Fruit fly (Drosophila melanogaster) whole organism, embryonic: Measurements from ENCODE around the gene kz.

Experiments
- Adf1 ChIP-seq: fragments of 200-800 bp; sonication (Bioruptor generic); IDR thresholded peaks from 2 replicates; pipeline ENCODE4 v1.3.6; 2022; ENCODE audit warnings: missing biosample characterization, missing genetic modification characterization
- BEAF-32 ChIP-seq: fragments of 200-800 bp; sonication (Bioruptor generic); optimal IDR thresholded peaks from 3 replicates; lab custom pipeline; 2017; ENCODE audit warnings: missing biosample characterization, missing genetic modification characterization, mild to moderate bottlenecking, moderate library complexity, missing genetic modification reagents
- Blimp-1 ChIP-seq: fragments of 200-800 bp; sonication (Bioruptor generic); optimal IDR thresholded peaks from 3 replicates; lab custom pipeline; 2018; ENCODE audit warnings: missing biosample characterization, missing genetic modification characterization, mild to moderate bottlenecking, moderate library complexity, missing genetic modification reagents
- CG10366 ChIP-seq: fragments of 200-800 bp; sonication (Bioruptor generic); IDR thresholded peaks from 2 replicates; pipeline ENCODE4 v1.3.6; 2022; ENCODE audit warnings: missing biosample characterization, missing genetic modification characterization
- CG11456 ChIP-seq: fragments of 200-800 bp; sonication (Bioruptor generic); IDR thresholded peaks from 3 replicates; pipeline ENCODE4 v1.3.6; 2022; ENCODE audit warnings: missing biosample characterization, missing genetic modification characterization
- CG11504 ChIP-seq: fragments of 200-800 bp; sonication (Bioruptor generic); optimal IDR thresholded peaks from 3 replicates; lab custom pipeline; 2019; ENCODE audit warnings: missing biosample characterization, mild to moderate bottlenecking, missing genetic modification characterization, moderate library complexity
- CG13287 ChIP-seq: fragments of 200-800 bp; sonication (Bioruptor generic); IDR thresholded peaks from 2 replicates; pipeline ENCODE4 v1.3.6; 2022; ENCODE audit warnings: missing biosample characterization, missing genetic modification characterization; ENCODE audit not compliant: partially characterized antibody
- CG14014 ChIP-seq: fragments of 200-800 bp; sonication (Bioruptor generic); IDR thresholded peaks from 2 replicates; pipeline ENCODE4 v1.3.6; 2022; ENCODE audit warnings: missing biosample characterization, missing genetic modification characterization
- CG14667 ChIP-seq: fragments of 200-800 bp; sonication (Bioruptor generic); IDR thresholded peaks from 2 replicates; pipeline ENCODE4 v1.3.6; 2022; ENCODE audit warnings: missing biosample characterization, missing genetic modification characterization
- CG15514 ChIP-seq: fragments of 200-800 bp; sonication (Bioruptor generic); optimal IDR thresholded peaks from 3 replicates; lab custom pipeline; 2017; ENCODE audit warnings: missing biosample characterization, missing genetic modification characterization, mild to moderate bottlenecking, moderate library complexity, missing genetic modification reagents
- CG17186 ChIP-seq: fragments of 200-800 bp; sonication (Bioruptor generic); optimal IDR thresholded peaks from 3 replicates; lab custom pipeline; 2017; ENCODE audit warnings: missing biosample characterization, missing genetic modification reagents, missing genetic modification characterization
- CG17359 ChIP-seq: fragments of 200-800 bp; sonication (Bioruptor generic); optimal IDR thresholded peaks from 3 replicates; lab custom pipeline; 2018; ENCODE audit warnings: missing biosample characterization, mild to moderate bottlenecking, missing genetic modification characterization, moderate library complexity
- CG17612 ChIP-seq: fragments of 200-800 bp; sonication (Bioruptor generic); IDR thresholded peaks from 2 replicates; pipeline ENCODE4 v1.3.6; 2022; ENCODE audit warnings: missing biosample characterization, missing genetic modification characterization
- CG18476 ChIP-seq: fragments of 200-800 bp; sonication (Bioruptor generic); optimal IDR thresholded peaks from 2 replicates; lab custom pipeline; 2016; ENCODE audit warnings: missing biosample characterization, mild to moderate bottlenecking, missing genetic modification characterization
- CG30403 ChIP-seq: fragments of 200-800 bp; sonication (Bioruptor generic); optimal IDR thresholded peaks from 3 replicates; lab custom pipeline; 2016; ENCODE audit warnings: missing biosample characterization, missing genetic modification characterization
- CG30431 ChIP-seq: fragments of 200-800 bp; sonication (Bioruptor generic); optimal IDR thresholded peaks from 2 replicates; lab custom pipeline; 2017; ENCODE audit warnings: missing biosample characterization, missing genetic modification characterization
- CG4404 ChIP-seq: fragments of 200-800 bp; sonication (Bioruptor generic); IDR thresholded peaks from 2 replicates; pipeline ENCODE4 v1.3.6; 2022; ENCODE audit warnings: missing biosample characterization, missing genetic modification characterization
- CG6254 ChIP-seq: fragments of 200-800 bp; sonication (Bioruptor generic); optimal IDR thresholded peaks from 3 replicates; lab custom pipeline; 2017; ENCODE audit warnings: mild to moderate bottlenecking, missing biosample characterization, missing genetic modification reagents, missing genetic modification characterization
- CG6272 ChIP-seq: fragments of 200-800 bp; sonication (Bioruptor generic); IDR thresholded peaks from 2 replicates; pipeline ENCODE4 v1.3.6; 2022; ENCODE audit warnings: missing biosample characterization, missing genetic modification characterization
- CG6689 ChIP-seq: fragments of 200-800 bp; sonication (Bioruptor generic); IDR thresholded peaks from 2 replicates; pipeline ENCODE4 v1.3.6; 2022; ENCODE audit warnings: missing biosample characterization, missing genetic modification characterization
- CG9817 ChIP-seq: fragments of 200-800 bp; sonication (Bioruptor generic); optimal IDR thresholded peaks from 2 replicates; lab custom pipeline; 2018; ENCODE audit warnings: missing biosample characterization, mild to moderate bottlenecking, missing genetic modification characterization, moderate library complexity
- Dfd ChIP-seq, 2 experiments: fragments of >200 bp; optimal IDR thresholded peaks; 2 replicates each; lab custom pipeline; 2017; ENCODE audit warnings: missing biosample characterization in 2 of 2, missing genetic modification characterization in 2 of 2
- Drgx ChIP-seq: fragments of 200-800 bp; sonication (Bioruptor generic); IDR thresholded peaks from 2 replicates; pipeline ENCODE4 v1.3.6; 2022; ENCODE audit warnings: missing biosample characterization, missing genetic modification characterization
- Ets65A ChIP-seq: fragments of 200-800 bp; sonication (Bioruptor generic); peaks from one replicate; lab custom pipeline; 2016; ENCODE audit warnings: missing biosample characterization, missing genetic modification characterization
- Fer2 ChIP-seq: fragments of 200-800 bp; sonication (Bioruptor generic); optimal IDR thresholded peaks from 2 replicates; lab custom pipeline; 2018; ENCODE audit warnings: missing biosample characterization, mild to moderate bottlenecking, missing genetic modification characterization, moderate library complexity
- Gug ChIP-seq: fragments of 200-800 bp; sonication (Bioruptor generic); IDR thresholded peaks from 4 replicates; pipeline ENCODE4 v1.3.6; 2022; ENCODE audit warnings: missing biosample characterization, missing genetic modification characterization
- H2.0 ChIP-seq: fragments of 200-800 bp; sonication (Bioruptor generic); IDR thresholded peaks from 2 replicates; pipeline ENCODE4 v1.3.6; 2022; ENCODE audit warnings: missing biosample characterization, missing genetic modification characterization
- HLH54F ChIP-seq: fragments of 200-800 bp; sonication (Bioruptor generic); optimal IDR thresholded peaks from 3 replicates; lab custom pipeline; 2016; ENCODE audit warnings: missing biosample characterization, missing genetic modification characterization
- Hr78 ChIP-seq, 2 experiments: fragments of 200-800 bp in 1 of 2; fragments of >200 bp in 1 of 2; sonication (Bioruptor generic) in 1 of 2; optimal IDR thresholded peaks; 2 replicates each; lab custom pipeline; 2017 to 2019; ENCODE audit warnings: missing biosample characterization in 2 of 2, missing genetic modification characterization in 2 of 2, mild to moderate bottlenecking in 1 of 2, moderate library complexity in 1 of 2
- Lpt ChIP-seq: fragments of >200 bp; optimal IDR thresholded peaks from 2 replicates; lab custom pipeline; 2018; ENCODE audit warnings: missing biosample characterization, missing genetic modification characterization
- Mrtf ChIP-seq: fragments of 200-800 bp; sonication (Bioruptor generic); IDR thresholded peaks from 3 replicates; pipeline ENCODE4 v1.3.6; 2022; ENCODE audit warnings: missing biosample characterization, missing genetic modification characterization
- Vsx1 ChIP-seq: fragments of 200-800 bp; sonication (Bioruptor generic); optimal IDR thresholded peaks from 2 replicates; lab custom pipeline; 2017; ENCODE audit warnings: missing biosample characterization, mild to moderate bottlenecking, missing genetic modification characterization, missing genetic modification reagents
- Xrp1 ChIP-seq: fragments of 200-800 bp; sonication (Bioruptor generic); IDR thresholded peaks from 2 replicates; pipeline ENCODE4 v1.3.6; 2022; ENCODE audit warnings: missing biosample characterization, missing genetic modification characterization
- ara ChIP-seq: fragments of 200-800 bp; sonication (Bioruptor generic); IDR thresholded peaks from 2 replicates; pipeline ENCODE4 v1.3.6; 2022; ENCODE audit warnings: missing biosample characterization, missing genetic modification characterization
- bowl ChIP-seq: fragments of 200-800 bp; sonication (Bioruptor generic); IDR thresholded peaks from 2 replicates; pipeline ENCODE4 v1.3.6; 2022; ENCODE audit warnings: missing biosample characterization, missing genetic modification characterization
- cwo ChIP-seq: fragments of 200-800 bp; sonication (Bioruptor generic); optimal IDR thresholded peaks from 3 replicates; lab custom pipeline; 2017; ENCODE audit warnings: missing biosample characterization, missing genetic modification characterization, mild to moderate bottlenecking, moderate library complexity, missing genetic modification reagents
- dysf ChIP-seq: fragments of 200-800 bp; sonication (Bioruptor generic); IDR thresholded peaks from 3 replicates; pipeline ENCODE4 v1.3.6; 2022; ENCODE audit warnings: missing biosample characterization, missing genetic modification characterization
- gsb ChIP-seq: fragments of 200-800 bp; sonication (Bioruptor generic); IDR thresholded peaks from 2 replicates; pipeline ENCODE4 v1.3.6; 2022; ENCODE audit warnings: missing biosample characterization, missing genetic modification characterization
- h ChIP-seq: fragments of >200 bp; optimal IDR thresholded peaks from 2 replicates; lab custom pipeline; 2017
- hkb ChIP-seq, 2 experiments: fragments of 200-800 bp in 1 of 2; fragments of >200 bp in 1 of 2; sonication (Bioruptor generic) in 1 of 2; IDR thresholded peaks in 1 of 2; optimal IDR thresholded peaks in 1 of 2; 2 replicates each; pipeline versions ENCODE4 v1.3.6 to Lab custom; 2017 to 2022; ENCODE audit warnings: missing biosample characterization in 1 of 2, missing genetic modification characterization in 1 of 2
- ind ChIP-seq: fragments of 200-800 bp; sonication (Bioruptor generic); optimal IDR thresholded peaks from 3 replicates; lab custom pipeline; 2016; ENCODE audit warnings: missing biosample characterization, missing genetic modification characterization
- lbe ChIP-seq: fragments of 200-800 bp; sonication (Bioruptor generic); optimal IDR thresholded peaks from 2 replicates; lab custom pipeline; 2016; ENCODE audit warnings: missing biosample characterization, mild to moderate bottlenecking, missing genetic modification characterization
- nmo ChIP-seq: fragments of 200-800 bp; sonication (Bioruptor generic); optimal IDR thresholded peaks from 2 replicates; lab custom pipeline; 2018; ENCODE audit warnings: missing biosample characterization, mild to moderate bottlenecking, missing genetic modification characterization, moderate library complexity
- pan ChIP-seq, 4 experiments: fragments of >200 bp in 3 of 4; fragments of 200-800 bp in 1 of 4; sonication (Bioruptor generic) in 1 of 4; optimal IDR thresholded peaks in 3 of 4; IDR thresholded peaks in 1 of 4; 2 replicates each; pipeline versions ENCODE4 v1.3.6 to Lab custom; 2017 to 2022; ENCODE audit warnings: missing biosample characterization in 2 of 4, missing genetic modification characterization in 2 of 4, mixed read lengths in 1 of 4
- phol ChIP-seq: fragments of 200-800 bp; sonication (Bioruptor generic); optimal IDR thresholded peaks from 3 replicates; lab custom pipeline; 2018; ENCODE audit warnings: missing biosample characterization, mild to moderate bottlenecking, missing genetic modification characterization, moderate library complexity
- pita ChIP-seq: fragments of 200-800 bp; sonication (Bioruptor generic); optimal IDR thresholded peaks from 2 replicates; lab custom pipeline; 2017; ENCODE audit warnings: missing biosample characterization, mild to moderate bottlenecking, missing genetic modification characterization
- psq ChIP-seq: fragments of 200-800 bp; sonication (Bioruptor generic); optimal IDR thresholded peaks from 2 replicates; lab custom pipeline; 2017; ENCODE audit warnings: missing biosample characterization, missing genetic modification characterization
- row ChIP-seq: fragments of 200-800 bp; sonication (Bioruptor generic); IDR thresholded peaks from 3 replicates; pipeline ENCODE4 v1.3.6; 2022; ENCODE audit warnings: missing biosample characterization, missing genetic modification characterization
- tgo ChIP-seq: fragments of 200-800 bp; sonication (Bioruptor generic); IDR thresholded peaks from 3 replicates; pipeline ENCODE4 v1.3.6; 2022; ENCODE audit warnings: missing biosample characterization, missing genetic modification characterization

The kz gene

dm6 chrX:2196086-2196732, 45.6 kb downstream of the kz start:
- TF ChIP-seq CG17612 (GFP tag; lab: Robert Waterston, UW), result no peak
- peak; percentile 34; the same call in 1 of the 3 replicates for TF ChIP-seq dysf (GFP tag; lab: Robert Waterston, UW)
- no peak for TF ChIP-seq CG13287 (GFP tag; lab: Robert Waterston, UW)
- TF ChIP-seq BEAF-32 (GFP tag; lab: Kevin White, UChicago), result no peak
- no peak for TF ChIP-seq pita (GFP tag; lab: Kevin White, UChicago)
- TF ChIP-seq CG9817 (tag; lab: Kevin White, UChicago), result no peak
- no peak for TF ChIP-seq H2.0 (GFP tag; lab: Robert Waterston, UW)
- 0 out of 2 replicates have a peak, but pooled peaks have one; percentile 26 for TF ChIP-seq CG6689
- TF ChIP-seq ind, result no peak
- no peak for TF ChIP-seq CG11456 (GFP tag; lab: Robert Waterston, UW)
- TF ChIP-seq psq (GFP tag; lab: Kevin White, UChicago), result no peak
- TF ChIP-seq cwo (GFP tag; lab: Kevin White, UChicago), result no peak
- no peak for TF ChIP-seq Adf1 (GFP tag; lab: Robert Waterston, UW)
- peak; percentile 16 for TF ChIP-seq lbe
- TF ChIP-seq gsb (GFP tag; lab: Robert Waterston, UW), result no peak
- no peak for TF ChIP-seq CG30431 (GFP tag; lab: Kevin White, UChicago)
- no peak for TF ChIP-seq Mrtf (GFP tag; lab: Robert Waterston, UW)
- TF ChIP-seq CG18476, result no peak
- no peak for TF ChIP-seq CG4404 (GFP tag; lab: Robert Waterston, UW)
- no peak for TF ChIP-seq Lpt (GFP tag; lab: Kevin White, UChicago)
- TF ChIP-seq Fer2 (tag; lab: Kevin White, UChicago), result no peak
- no peak for TF ChIP-seq CG10366 (GFP tag; lab: Robert Waterston, UW)
- peak; percentile 6 for TF ChIP-seq CG17359 (tag; lab: Kevin White, UChicago)
- TF ChIP-seq CG17186, result no peak
- no peak for TF ChIP-seq Vsx1 (GFP tag; lab: Kevin White, UChicago)
- TF ChIP-seq Hr78 (GFP tag; optimal IDR thresholded peaks at IDR 0.05; lab: Kevin White, UChicago), result peak in 1 of 2 experiments; percentile 43
- TF ChIP-seq pan (optimal IDR thresholded peaks at IDR 0.05; lab: Kevin White, UChicago), result no peak
- TF ChIP-seq pan (GFP tag; optimal IDR thresholded peaks at IDR 0.05 in 1 of 2, IDR thresholded peaks at IDR 0.05 in 1 of 2), result peak in 1 of 2 experiments; percentile 24
- TF ChIP-seq ara (GFP tag; lab: Robert Waterston, UW), result 0 out of 2 replicates have a peak, but pooled peaks have one; percentile 36
- TF ChIP-seq CG15514 (GFP tag; lab: Kevin White, UChicago), result no peak
- no peak for TF ChIP-seq CG14014 (GFP tag; lab: Robert Waterston, UW)
- TF ChIP-seq hkb (optimal IDR thresholded peaks at IDR 0.05; lab: Kevin White, UChicago), result no peak
- TF ChIP-seq hkb (GFP tag; IDR thresholded peaks at IDR 0.05; lab: Robert Waterston, UW), result peak; percentile 39; the same call in 1 of the 2 replicates
- 0 out of 3 replicates have a peak, but pooled peaks have one; percentile 8 for TF ChIP-seq row (GFP tag; lab: Robert Waterston, UW)
- no peak for TF ChIP-seq h (lab: Kevin White, UChicago)
- TF ChIP-seq HLH54F, result no peak
- no peak for TF ChIP-seq CG14667
- no peak for TF ChIP-seq Dfd (GFP tag; optimal IDR thresholded peaks at IDR 0.05; lab: Kevin White, UChicago)
- peak; percentile 24 for TF ChIP-seq CG11504 (tag; lab: Kevin White, UChicago)
- no peak for TF ChIP-seq Gug (GFP tag; lab: Robert Waterston, UW)
- TF ChIP-seq nmo (GFP tag; lab: Kevin White, UChicago), result peak; percentile 2
- TF ChIP-seq Ets65A (GFP tag; lab: Kevin White, UChicago), result peak; percentile 6
- no peak for TF ChIP-seq tgo (GFP tag; lab: Robert Waterston, UW)
- TF ChIP-seq phol (tag; lab: Kevin White, UChicago), result peak; percentile 2
- TF ChIP-seq CG6272 (GFP tag; lab: Robert Waterston, UW), result no peak
- no peak for TF ChIP-seq CG6254
- no peak for TF ChIP-seq CG30403 (GFP tag; lab: Kevin White, UChicago)
- TF ChIP-seq Blimp-1 (GFP tag; lab: Kevin White, UChicago), result no peak
- TF ChIP-seq Xrp1 (GFP tag; lab: Robert Waterston, UW), result peak; percentile 30; the same call in 1 of the 2 replicates
- TF ChIP-seq Drgx (GFP tag; lab: Robert Waterston, UW), result peak; percentile 74
- no peak for TF ChIP-seq bowl (GFP tag; lab: Robert Waterston, UW)
